Fruit fly (Drosophila melanogaster): ENCODE results near the gene mnb.
A peak's percentile ranks its signal among the peaks of the same experiment; 100 is the strongest.

The mnb gene

DNA sequence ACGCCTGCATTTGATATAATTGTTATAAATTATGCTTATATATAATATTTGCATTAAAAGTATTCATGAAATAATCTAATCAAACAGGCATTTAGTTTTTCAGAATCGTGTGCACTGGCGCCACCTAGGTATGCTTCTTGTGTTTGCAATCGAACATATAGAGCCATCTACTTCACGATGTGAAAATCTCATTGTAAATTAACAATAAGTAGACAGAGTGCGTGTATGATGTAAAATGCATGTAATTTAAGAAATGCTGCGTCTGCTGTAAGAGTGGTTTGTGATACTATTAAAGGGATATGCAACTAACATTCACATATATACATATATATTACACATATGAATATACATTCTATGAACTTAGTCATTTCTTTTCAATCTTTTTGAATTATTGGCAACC, 66.8 kb downstream of the mnb start (continued):
- TF ChIP-seq jumu (GFP tag; optimal IDR thresholded peaks at IDR 0.05) (no peak), stc (GFP tag; IDR thresholded peaks at IDR 0.05) (no peak), grau (tag; optimal IDR thresholded peaks at IDR 0.05) (peak; percentile 43), Hr39 (optimal IDR thresholded peaks at IDR 0.05) (no peak), CG6175 (GFP tag; IDR thresholded peaks at IDR 0.05) (no peak), bbx (GFP tag; IDR thresholded peaks at IDR 0.05; ENCODE audit: partially characterized antibody) (0 out of 2 replicates have a peak, but pooled peaks have one; percentile 9), Trl (optimal IDR thresholded peaks at IDR 0.05) (no peak), Trl (GFP tag; optimal IDR thresholded peaks at IDR 0.05) (no peak), sr (GFP tag; IDR thresholded peaks at IDR 0.05) (no peak), CG6765 (GFP tag; optimal IDR thresholded peaks at IDR 0.05) (no peak), Lhr (GFP tag; optimal IDR thresholded peaks at IDR 0.05) (peak; percentile 56), cad (GFP tag; optimal IDR thresholded peaks at IDR 0.05) (no peak), Chrac-16 (GFP tag; optimal IDR thresholded peaks at IDR 0.05) (peak; percentile 27), danr (GFP tag; IDR thresholded peaks at IDR 0.05) (no peak), Sry-β (GFP tag; optimal IDR thresholded peaks at IDR 0.05) (no peak), Hmx (GFP tag; optimal IDR thresholded peaks at IDR 0.05) (no peak), CG9876 (GFP tag; optimal IDR thresholded peaks at IDR 0.05) (peak; percentile 48), CG34224 (GFP tag; IDR thresholded peaks at IDR 0.05; ENCODE audit: partially characterized antibody) (no peak), Doc3 (GFP tag; IDR thresholded peaks at IDR 0.05; ENCODE audit: partially characterized antibody) (no peak), her (GFP tag; optimal IDR thresholded peaks at IDR 0.05) (no peak), Max (GFP tag; optimal IDR thresholded peaks at IDR 0.05) (no peak), CG17829 (tag; optimal IDR thresholded peaks at IDR 0.05) (peak; percentile 36), CG10543 (GFP tag; optimal IDR thresholded peaks at IDR 0.05) (no peak), CG17912 (GFP tag; optimal IDR thresholded peaks at IDR 0.05) (peak; percentile 21), jing (GFP tag; optimal IDR thresholded peaks at IDR 0.05) (no peak), CG10959 (GFP tag; IDR thresholded peaks at IDR 0.05) (no peak), pzg (GFP tag; optimal IDR thresholded peaks at IDR 0.05) (peak; percentile 17), pum (GFP tag; optimal IDR thresholded peaks at IDR 0.05) (no peak), CG8089 (GFP tag; optimal IDR thresholded peaks at IDR 0.05) (peak; percentile 8), CG5180 (GFP tag; optimal IDR thresholded peaks at IDR 0.05) (no peak), CG30431 (GFP tag; optimal IDR thresholded peaks at IDR 0.05) (no peak), repo (GFP tag; optimal IDR thresholded peaks at IDR 0.05) (no peak), CG2116 (GFP tag; optimal IDR thresholded peaks at IDR 0.05) (no peak), ci (GFP tag; IDR thresholded peaks at IDR 0.05) (0 out of 3 replicates have a peak, but pooled peaks have one; percentile 40), wek (GFP tag; optimal IDR thresholded peaks at IDR 0.05) (no peak), bcd (GFP tag; optimal IDR thresholded peaks at IDR 0.05) (peak; percentile 14), ATbp (GFP tag; optimal IDR thresholded peaks at IDR 0.05) (no peak), hkb (optimal IDR thresholded peaks at IDR 0.05) (no peak), hkb (GFP tag; IDR thresholded peaks at IDR 0.05) (no peak), psq (GFP tag; optimal IDR thresholded peaks at IDR 0.05) (no peak), maf-S (GFP tag; optimal IDR thresholded peaks at IDR 0.05) (no peak), CG12236 (GFP tag; optimal IDR thresholded peaks at IDR 0.05) (no peak), disco-r (GFP tag; optimal IDR thresholded peaks at IDR 0.05) (no peak), CG18764 (GFP tag; optimal IDR thresholded peaks at IDR 0.05) (no peak), Med (GFP tag) (peak; percentile 85), Usf (GFP tag; optimal IDR thresholded peaks at IDR 0.05) (no peak), cwo (GFP tag; optimal IDR thresholded peaks at IDR 0.05) (no peak), CG12769 (tag; optimal IDR thresholded peaks at IDR 0.05) (peak; percentile 31), jigr1 (GFP tag; IDR thresholded peaks at IDR 0.05) (no peak), CG1024 (GFP tag; IDR thresholded peaks at IDR 0.05) (no peak), unpg (GFP tag; optimal IDR thresholded peaks at IDR 0.05) (no peak), sens (GFP tag) (peak; percentile 62), CG9932 (GFP tag; IDR thresholded peaks at IDR 0.05) (peak; percentile 58)

Data from whole organism, embryonic.